Fruit fly (Drosophila melanogaster): ENCODE data around the gene CG13250.

- TF ChIP-seq psq (optimal IDR thresholded peaks at IDR 0.05) (no peak), ttk (optimal IDR thresholded peaks at IDR 0.05) (no peak), insv (optimal IDR thresholded peaks at IDR 0.05) (no peak)
Observed at dm6 chr3L:20517179-20517834, 16.2 kb upstream of the CG13250 start.
